Worm (Caenorhabditis elegans) whole organism, L4/young adult: ENCODE measurements around the gene frpr-1.

ENCODE experiments used
- W03F9.2 ChIP-seq: fragments of 150-350 bp; optimal IDR thresholded peaks from 2 replicates; lab custom pipeline; 2014; ENCODE audit warnings: missing biosample characterization, missing genetic modification characterization
- dao-5 ChIP-seq: sonication (generic microtip); optimal IDR thresholded peaks from 2 replicates; lab custom pipeline; 2016; ENCODE audit warnings: missing genotype, missing genetic modification characterization, moderate library complexity, missing compliant biosample characterization

DNA sequence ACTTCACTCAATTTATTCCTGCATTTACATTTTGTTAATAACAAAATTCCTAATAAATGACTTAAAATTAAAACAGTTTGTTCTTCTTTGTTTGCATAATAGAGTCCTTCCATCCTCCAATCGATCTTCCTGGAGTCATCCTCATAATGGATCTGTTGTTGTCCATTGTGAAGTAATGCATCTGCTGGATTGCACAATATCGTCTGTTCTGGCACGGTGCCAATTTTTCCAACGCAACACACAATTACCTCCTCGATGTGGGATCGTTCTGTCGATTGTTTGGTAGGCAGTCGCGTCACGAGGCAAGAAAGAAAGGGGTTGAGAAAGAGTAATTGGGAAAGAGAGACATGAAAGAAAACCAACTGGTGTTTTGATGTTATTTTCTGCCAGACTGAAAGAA is 30.6 kb upstream of the frpr-1 start:
- TF ChIP-seq dao-5, result no peak
- TF ChIP-seq W03F9.2 (tag; lab: Kevin White, UChicago), result no peak
